Worm (Caenorhabditis elegans): ENCODE measurements around the gene kin-21.

- TF ChIP-seq ztf-25 (GFP tag; IDR thresholded peaks at IDR 0.05) (no peak), Y53G8AR.9 (GFP tag; conservative IDR thresholded peaks at IDR 0.05) (no peak), unc-62 (GFP tag; optimal IDR thresholded peaks at IDR 0.05) (no peak), lir-1 (GFP tag; conservative IDR thresholded peaks at IDR 0.05) (no peak), attf-3 (GFP tag; conservative IDR thresholded peaks at IDR 0.05) (no peak), F37B4.10 (GFP tag; IDR thresholded peaks at IDR 0.05) (no peak), mxl-1 (tag; optimal IDR thresholded peaks at IDR 0.05) (no peak), mes-4 (tag; optimal IDR thresholded peaks at IDR 0.05) (no peak), lin-35 (GFP tag; optimal IDR thresholded peaks at IDR 0.05) (no peak), F23B12.7 (tag; optimal IDR thresholded peaks at IDR 0.05; ENCODE audit: insufficient read depth) (no peak)
These were observed 17.3 kb upstream of the kin-21 start, which contains the start of gene egl-20 for ce11 chrIV:9815432-9815831.
